Worm (Caenorhabditis elegans): Measurements from ENCODE around the gene B0432.14.

Gene B0432.14

ce11 chrII:219846-220503 lies 44.2 kb upstream of the B0432.14 start:
- TF ChIP-seq hmg-1.2 (GFP tag; IDR thresholded peaks at IDR 0.05) (no peak), snpc-3.4 (tag; optimal IDR thresholded peaks at IDR 0.05) (no peak), nfya-2 (GFP tag; IDR thresholded peaks at IDR 0.05) (no peak), F33H1.4 (GFP tag; IDR thresholded peaks at IDR 0.05) (no peak), snpc-1.3 (tag; optimal IDR thresholded peaks at IDR 0.05; ENCODE audit: insufficient read depth) (no peak), zfh-2 (GFP tag; conservative IDR thresholded peaks at IDR 0.05) (peak; percentile 44; the same call in 1 of the 2 replicates), C06A6.2 (GFP tag; conservative IDR thresholded peaks at IDR 0.05) (no peak)

ce11 chrII:220602-221001 lies 43.6 kb upstream of the B0432.14 start, which contains the start of gene ubxn-3:
TSS of gene ubxn-3 (minus strand) at chrII:220667.
- TF ChIP-seq F55B11.4 (tag; optimal IDR thresholded peaks at IDR 0.05; ENCODE audit: borderline replicate concordance, insufficient read depth) (no peak), pha-4 (tag; optimal IDR thresholded peaks at IDR 0.05) (no peak), xnd-1 (tag; optimal IDR thresholded peaks at IDR 0.05) (peak; percentile 80), D2030.7 (GFP tag; IDR thresholded peaks at IDR 0.05) (peak; percentile 13; the same call in 1 of the 2 replicates), cebp-1 (GFP tag; IDR thresholded peaks at IDR 0.05) (no peak), cebp-1 (tag; optimal IDR thresholded peaks at IDR 0.05) (peak; percentile 35), madf-6 (GFP tag; IDR thresholded peaks at IDR 0.05) (peak; percentile 47; the same call in 1 of the 2 replicates), F57A8.1 (GFP tag; optimal IDR thresholded peaks at IDR 0.05) (no peak), madf-8 (GFP tag; conservative IDR thresholded peaks at IDR 0.05) (peak; percentile 45), C06A6.2 (GFP tag; conservative IDR thresholded peaks at IDR 0.05) (no peak), lsl-1 (GFP tag; optimal IDR thresholded peaks at IDR 0.05) (peak; percentile 90), F33H1.4 (GFP tag; IDR thresholded peaks at IDR 0.05) (peak; percentile 75), zfh-2 (GFP tag; conservative IDR thresholded peaks at IDR 0.05) (no peak)

ce11 chrII:221212-221611 lies 42.9 kb upstream of the B0432.14 start:
- TF ChIP-seq T26A5.8 (tag; optimal IDR thresholded peaks at IDR 0.05) = no peak
- TF ChIP-seq F52B5.7 (tag; optimal IDR thresholded peaks at IDR 0.05) = no peak
- no peak for TF ChIP-seq F37B4.10 (GFP tag; IDR thresholded peaks at IDR 0.05)
- peak; percentile 68 for TF ChIP-seq egrh-3 (GFP tag; IDR thresholded peaks at IDR 0.05)
- peak; percentile 84 for TF ChIP-seq mcd-1 (GFP tag; IDR thresholded peaks at IDR 0.05)
- TF ChIP-seq tbp1 (GFP tag; optimal IDR thresholded peaks at IDR 0.05) = peak; percentile 36
- TF ChIP-seq lin-35 (GFP tag; optimal IDR thresholded peaks at IDR 0.05) = peak in 1 of 3 experiments; percentile 51
- peak; percentile 86 for TF ChIP-seq attf-5 (GFP tag; optimal IDR thresholded peaks at IDR 0.05)
- no peak for TF ChIP-seq bed-1 (GFP tag; IDR thresholded peaks at IDR 0.05)
- TF ChIP-seq zfh-2 (GFP tag; conservative IDR thresholded peaks at IDR 0.05) = peak; percentile 96
- TF ChIP-seq egl-18 (GFP tag; IDR thresholded peaks at IDR 0.05) = no peak
- 0 out of 2 replicates have a peak, but pooled peaks have one; percentile 37 for TF ChIP-seq sea-2 (GFP tag; IDR thresholded peaks at IDR 0.05)
- peak; percentile 39; the same call in 1 of the 2 replicates for TF ChIP-seq cebp-1 (GFP tag; IDR thresholded peaks at IDR 0.05)
- TF ChIP-seq cebp-1 (tag; optimal IDR thresholded peaks at IDR 0.05) = peak; percentile 84
- TF ChIP-seq C17E4.6 (GFP tag; IDR thresholded peaks at IDR 0.05) = no peak
- peak; percentile 58; the same call in 1 of the 2 replicates for TF ChIP-seq B0336.3 (GFP tag; IDR thresholded peaks at IDR 0.05)
- peak; percentile 79 for TF ChIP-seq lin-40 (tag; optimal IDR thresholded peaks at IDR 0.05)
- peak; percentile 63 for TF ChIP-seq madf-10 (tag; optimal IDR thresholded peaks at IDR 0.05)
- peak; percentile 32 for TF ChIP-seq chd-7 (tag; optimal IDR thresholded peaks at IDR 0.05)
- no peak for TF ChIP-seq ceh-40 (GFP tag; IDR thresholded peaks at IDR 0.05)
- no peak for TF ChIP-seq snpc-3.4 (tag; optimal IDR thresholded peaks at IDR 0.05)
- no peak for TF ChIP-seq snpc-4 (GFP tag; optimal IDR thresholded peaks at IDR 0.05)
- peak in 3 of 4 experiments; percentile 4 to 67 (median 31) for TF ChIP-seq snpc-4 (tag; optimal IDR thresholded peaks at IDR 0.05)
- TF ChIP-seq K12H6.12 (tag; optimal IDR thresholded peaks at IDR 0.05) = peak; percentile 67
- peak in 1 of 2 experiments; percentile 32 for TF ChIP-seq let-607 (tag; optimal IDR thresholded peaks at IDR 0.05)
- TF ChIP-seq Y53G8AR.9 (GFP tag; conservative IDR thresholded peaks at IDR 0.05) = no peak
- TF ChIP-seq snpc-1.1 (tag; optimal IDR thresholded peaks at IDR 0.05; ENCODE audit: insufficient read depth) = no peak
- TF ChIP-seq Y95B8A.8 (GFP tag; IDR thresholded peaks at IDR 0.05) = 0 out of 2 replicates have a peak, but pooled peaks have one; percentile 20
- TF ChIP-seq rcor-1 (GFP tag; IDR thresholded peaks at IDR 0.05) = peak; percentile 38; the same call in 1 of the 2 replicates
- TF ChIP-seq cebp-2 (GFP tag; IDR thresholded peaks at IDR 0.05) = no peak

Data from whole organism, young adult.